Worm (Caenorhabditis elegans) whole organism, early embryonic: ENCODE measurements around the gene srz-62.

Source experiments
- B0310.2 ChIP-seq: sonication (generic microtip); optimal IDR thresholded peaks from 2 replicates; lab custom pipeline; 2016; ENCODE audit warnings: mild to moderate bottlenecking, missing genetic modification characterization, missing compliant biosample characterization
- ama-1 ChIP-seq: fragments of 150-350 bp; optimal IDR thresholded peaks from 2 replicates; lab custom pipeline; 2014
- pes-1 ChIP-seq: fragments of 200-800 bp; sonication (Bioruptor generic); IDR thresholded peaks from 2 replicates; pipeline ENCODE4 v1.3.6; 2022; ENCODE audit warnings: missing genetic modification reagents, missing genetic modification characterization, missing compliant biosample characterization
- scrt-1 ChIP-seq: fragments of 200-800 bp; sonication (Bioruptor generic); IDR thresholded peaks from 2 replicates; pipeline ENCODE4 v1.3.6; 2022; ENCODE audit warnings: missing genetic modification characterization, missing compliant biosample characterization
- tbx-11 ChIP-seq: fragments of 200-800 bp; sonication (Bioruptor generic); IDR thresholded peaks from 2 replicates; pipeline ENCODE4 v1.3.6; 2022; ENCODE audit warnings: missing genetic modification characterization, missing compliant biosample characterization

DNA sequence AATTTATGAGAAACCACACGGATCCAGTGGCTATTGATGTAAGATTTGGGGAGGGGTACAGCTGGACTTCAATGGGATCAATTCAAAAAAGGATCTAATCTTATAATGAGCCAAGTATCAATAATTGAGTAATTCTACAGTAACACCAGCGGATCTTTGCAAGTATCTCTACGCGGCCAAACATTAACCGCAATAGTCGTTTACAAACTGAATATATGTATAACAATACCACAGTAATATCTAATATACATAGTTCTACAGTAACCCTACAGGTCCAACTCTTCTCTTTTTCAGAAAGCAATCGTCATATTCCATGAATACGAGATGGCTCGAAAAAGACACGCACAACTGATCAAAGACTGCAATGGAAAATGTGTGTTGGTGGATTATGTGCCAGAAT, 8.3 kb upstream of the srz-62 start, which contains the start of gene F56D6.9:
- no peak for TF ChIP-seq pes-1 (GFP tag; lab: Robert Waterston, UW)
- TF ChIP-seq ama-1 (lab: Kevin White, UChicago): no peak
- no peak for TF ChIP-seq tbx-11 (GFP tag; lab: Robert Waterston, UW)
- TF ChIP-seq B0310.2: no peak
- TF ChIP-seq scrt-1 (GFP tag; lab: Robert Waterston, UW): no peak
